Worm (Caenorhabditis elegans) whole organism, late embryonic: ENCODE data around the gene hmg-11.

Source experiments
- T23F11.4 ChIP-seq: fragments of 200-800 bp; sonication (Bioruptor generic); optimal IDR thresholded peaks from 2 replicates; lab custom pipeline; 2018; ENCODE audit warnings: mild to moderate bottlenecking, missing genetic modification characterization, missing compliant biosample characterization
- ceh-14 ChIP-seq: sonication (generic microtip); optimal IDR thresholded peaks from 2 replicates; lab custom pipeline; 2016; ENCODE audit warnings: missing genotype, missing genetic modification characterization, missing compliant biosample characterization
- nfya-1 ChIP-seq: sonication (generic microtip); optimal IDR thresholded peaks from 2 replicates; lab custom pipeline; 2017; ENCODE audit warnings: missing genetic modification characterization, mild to moderate bottlenecking, missing compliant biosample characterization, antibody characterized with exemption, moderate library complexity
- nhr-232 ChIP-seq: sonication (generic microtip); optimal IDR thresholded peaks from 2 replicates; lab custom pipeline; 2016; ENCODE audit warnings: missing genetic modification characterization, missing compliant biosample characterization
- pha-4 ChIP-seq: fragments of 150-350 bp; optimal IDR thresholded peaks from 2 replicates; lab custom pipeline; 2018; ENCODE audit warnings: missing biosample characterization, missing genetic modification reagents, missing genetic modification characterization
- sox-2 ChIP-seq: fragments of 200-800 bp; sonication (Bioruptor generic); IDR thresholded peaks from 2 replicates; pipeline ENCODE4 v1.3.6; 2022; ENCODE audit warnings: missing genetic modification reagents, missing genetic modification characterization, missing compliant biosample characterization
- unc-86 ChIP-seq: sonication (generic microtip); optimal IDR thresholded peaks from 2 replicates; lab custom pipeline; 2016; ENCODE audit warnings: missing genetic modification characterization, missing compliant biosample characterization

DNA sequence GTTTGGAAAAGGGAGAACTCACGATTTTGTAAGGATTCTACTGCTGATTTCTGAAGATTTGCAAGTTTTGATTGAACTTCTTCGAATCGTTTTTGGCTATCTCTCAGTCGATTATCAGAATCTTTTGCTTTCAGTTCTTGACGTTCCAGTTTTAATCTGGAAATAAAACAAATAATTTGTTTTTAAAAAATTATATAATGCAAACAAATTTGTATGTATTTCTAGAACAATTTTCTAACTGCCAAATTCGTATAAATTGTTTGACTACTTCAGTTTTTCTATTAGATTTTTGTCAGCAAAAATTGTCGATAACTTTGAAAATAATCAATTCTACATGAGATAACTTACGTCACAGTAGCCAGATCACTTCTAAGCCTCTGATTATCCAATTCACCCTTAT is 41.4 kb upstream of the hmg-11 start:
- TF ChIP-seq nhr-232 (tag; lab: Kevin White, UChicago): no peak
- no peak for TF ChIP-seq pha-4 (tag; lab: Kevin White, UChicago)
- TF ChIP-seq ceh-14: no peak
- no peak for TF ChIP-seq nfya-1
- TF ChIP-seq T23F11.4: no peak
- no peak for TF ChIP-seq sox-2 (GFP tag; lab: Robert Waterston, UW)
- TF ChIP-seq unc-86 (tag; lab: Kevin White, UChicago): no peak
